Worm (Caenorhabditis elegans): ENCODE measurements around the gene F28H7.8.

- TF ChIP-seq aly-2 (tag; optimal IDR thresholded peaks at IDR 0.05) (no peak), nhr-11 (tag; optimal IDR thresholded peaks at IDR 0.05) (no peak), ztf-11 (tag; optimal IDR thresholded peaks at IDR 0.05) (no peak), lin-13 (GFP tag; optimal IDR thresholded peaks at IDR 0.05) (no peak)
Measured at ce11 chrV:10736756-10737155, 22.0 kb upstream of the F28H7.8 start, which contains the start of the genes mre-11 and wdr-5.3.

All from whole organism, L2 larva.